Worm (Caenorhabditis elegans) whole organism, L3 larva: ENCODE measurements around the gene nimk-1.

Experiments
- R02D3.7 ChIP-seq: fragments of 150-350 bp; optimal IDR thresholded peaks from 2 replicates; lab custom pipeline; 2014; ENCODE audit warnings: missing biosample characterization, missing genetic modification characterization
- ZK546.5 ChIP-seq: sonication (generic microtip); optimal IDR thresholded peaks from 2 replicates; lab custom pipeline; 2017; ENCODE audit warnings: missing biosample characterization, missing genetic modification characterization
- aly-2 ChIP-seq: fragments of 150-350 bp; optimal IDR thresholded peaks from 2 replicates; lab custom pipeline; 2014; ENCODE audit warnings: missing biosample characterization, missing genetic modification characterization
- ceh-16 ChIP-seq: sonication (generic microtip); optimal IDR thresholded peaks from 2 replicates; lab custom pipeline; 2017; ENCODE audit warnings: missing biosample characterization, missing genetic modification characterization
- ceh-28 ChIP-seq: fragments of 150-350 bp; optimal IDR thresholded peaks from 2 replicates; lab custom pipeline; 2014; ENCODE audit warnings: missing biosample characterization, missing genetic modification reagents, missing genetic modification characterization
- ceh-9 ChIP-seq: sonication (generic microtip); optimal IDR thresholded peaks from 2 replicates; lab custom pipeline; 2018; ENCODE audit warnings: missing biosample characterization, missing genetic modification characterization
- daf-12 ChIP-seq: fragments of 150-350 bp; optimal IDR thresholded peaks from 2 replicates; lab custom pipeline; 2014; ENCODE audit warnings: missing biosample characterization, missing genetic modification reagents, missing genetic modification characterization
- egl-27 ChIP-seq: sonication (generic microtip); optimal IDR thresholded peaks from 4 replicates; lab custom pipeline; 2017; ENCODE audit warnings: missing biosample characterization, missing genetic modification reagents, missing genetic modification characterization
- egl-5 ChIP-seq: fragments of 150-350 bp; optimal IDR thresholded peaks from 2 replicates; lab custom pipeline; 2017; ENCODE audit warnings: missing biosample characterization, missing genetic modification reagents, missing genetic modification characterization, inconsistent platforms
- elt-2 ChIP-seq: sonication (generic microtip); optimal IDR thresholded peaks from 2 replicates; lab custom pipeline; 2016; ENCODE audit warnings: missing genetic modification reagents, mild to moderate bottlenecking, missing genetic modification characterization, missing compliant biosample characterization
- eor-1 ChIP-seq, 2 experiments: fragments of 150-350 bp; optimal IDR thresholded peaks; 2 replicates each; lab custom pipeline; 2014 to 2018; ENCODE audit warnings: missing biosample characterization in 2 of 2, missing genetic modification characterization in 2 of 2
- fkh-10 ChIP-seq: sonication (generic microtip); optimal IDR thresholded peaks from 2 replicates; lab custom pipeline; 2017; ENCODE audit warnings: missing biosample characterization, missing genetic modification reagents, missing genetic modification characterization
- fkh-2 ChIP-seq: fragments of 150-350 bp; optimal IDR thresholded peaks from 2 replicates; lab custom pipeline; 2014; ENCODE audit warnings: missing biosample characterization, missing genetic modification reagents, missing genetic modification characterization
- hmg-11 ChIP-seq: sonication (generic microtip); optimal IDR thresholded peaks from 2 replicates; lab custom pipeline; 2016; ENCODE audit warnings: missing genetic modification characterization, missing compliant biosample characterization
- jun-1 ChIP-seq: fragments of 150-350 bp; optimal IDR thresholded peaks from 2 replicates; lab custom pipeline; 2014; ENCODE audit warnings: missing biosample characterization, missing genetic modification reagents, missing genetic modification characterization
- lin-15B ChIP-seq: fragments of 150-350 bp; optimal IDR thresholded peaks from 2 replicates; lab custom pipeline; 2014; ENCODE audit warnings: missing biosample characterization, missing genetic modification characterization
- lin-39 ChIP-seq: fragments of 150-350 bp; optimal IDR thresholded peaks from 2 replicates; lab custom pipeline; 2018; ENCODE audit warnings: missing biosample characterization, missing genetic modification reagents, missing genetic modification characterization
- mdl-1 ChIP-seq: fragments of 150-350 bp; optimal IDR thresholded peaks from 2 replicates; lab custom pipeline; 2014; ENCODE audit warnings: missing biosample characterization, missing genetic modification characterization
- nfya-1 ChIP-seq: sonication (generic microtip); optimal IDR thresholded peaks from 2 replicates; lab custom pipeline; 2017; ENCODE audit warnings: missing genetic modification characterization, mild to moderate bottlenecking, missing compliant biosample characterization, antibody characterized with exemption, moderate library complexity; ENCODE audit not compliant: insufficient read depth
- nhr-11 ChIP-seq: fragments of 150-350 bp; optimal IDR thresholded peaks from 2 replicates; lab custom pipeline; 2014; ENCODE audit warnings: missing biosample characterization, missing genetic modification characterization
- nhr-12 ChIP-seq: fragments of 150-350 bp; optimal IDR thresholded peaks from 2 replicates; lab custom pipeline; 2014; ENCODE audit warnings: missing biosample characterization, missing genetic modification characterization
- nhr-237 ChIP-seq: fragments of 150-350 bp; optimal IDR thresholded peaks from 2 replicates; lab custom pipeline; 2014; ENCODE audit warnings: missing biosample characterization, missing genetic modification characterization
- nhr-25 ChIP-seq: sonication (generic microtip); optimal IDR thresholded peaks from 2 replicates; lab custom pipeline; 2017; ENCODE audit warnings: missing biosample characterization, missing genetic modification characterization
- nhr-43 ChIP-seq: sonication (generic microtip); optimal IDR thresholded peaks from 2 replicates; lab custom pipeline; 2016; ENCODE audit warnings: mild to moderate bottlenecking, missing genetic modification characterization, missing compliant biosample characterization; ENCODE audit not compliant: poor library complexity, severe bottlenecking
- nhr-67 ChIP-seq: fragments of 150-350 bp; optimal IDR thresholded peaks from 2 replicates; lab custom pipeline; 2014; ENCODE audit warnings: missing biosample characterization, missing genetic modification characterization
- nhr-76 ChIP-seq: fragments of 150-350 bp; sonication (generic microtip); optimal IDR thresholded peaks from 5 replicates; lab custom pipeline; 2014; ENCODE audit warnings: missing biosample characterization, missing genetic modification characterization
- nhr-77 ChIP-seq: fragments of 150-350 bp; optimal IDR thresholded peaks from 2 replicates; lab custom pipeline; 2014; ENCODE audit warnings: missing biosample characterization, missing genetic modification characterization
- pha-4 ChIP-seq: fragments of 150-350 bp; optimal IDR thresholded peaks from 2 replicates; lab custom pipeline; 2014; ENCODE audit warnings: missing biosample characterization, missing genetic modification reagents, missing genetic modification characterization
- pqm-1 ChIP-seq: fragments of 150-350 bp; optimal IDR thresholded peaks from 2 replicates; lab custom pipeline; 2017; ENCODE audit warnings: missing biosample characterization, missing genetic modification characterization, inconsistent platforms
- sea-2 ChIP-seq: fragments of 150-350 bp; sonication (generic microtip); optimal IDR thresholded peaks from 4 replicates; lab custom pipeline; 2014; ENCODE audit warnings: missing biosample characterization, missing genetic modification reagents, missing genetic modification characterization
- snpc-4 ChIP-seq: fragments of 150-350 bp; optimal IDR thresholded peaks from 2 replicates; lab custom pipeline; 2014; ENCODE audit warnings: missing biosample characterization, missing genetic modification characterization
- tbx-2 ChIP-seq: sonication (generic microtip); optimal IDR thresholded peaks from 2 replicates; lab custom pipeline; 2016; ENCODE audit warnings: mild to moderate bottlenecking, missing genetic modification characterization, missing compliant biosample characterization
- unc-62 ChIP-seq: fragments of 150-350 bp; sonication (generic microtip); optimal IDR thresholded peaks from 4 replicates; lab custom pipeline; 2014; ENCODE audit warnings: missing biosample characterization, missing genetic modification reagents, missing genetic modification characterization
- zag-1 ChIP-seq: fragments of 150-350 bp; optimal IDR thresholded peaks from 2 replicates; lab custom pipeline; 2014; ENCODE audit warnings: missing biosample characterization, missing genetic modification characterization
- ztf-11 ChIP-seq: fragments of 150-350 bp; optimal IDR thresholded peaks from 2 replicates; lab custom pipeline; 2014; ENCODE audit warnings: missing biosample characterization, missing genetic modification characterization
- ztf-4 ChIP-seq: fragments of 150-350 bp; optimal IDR thresholded peaks from 2 replicates; lab custom pipeline; 2014; ENCODE audit warnings: missing biosample characterization, missing genetic modification characterization

nimk-1 gene

ce11 chrII:12507038-12507437 lies 28.5 kb upstream of the nimk-1 start, which contains the start of gene srh-68:
Gene srh-68 (plus strand): TSS chrII:12507338.
- no peak for TF ChIP-seq ceh-9 (tag; lab: Kevin White, UChicago)
- TF ChIP-seq mdl-1 (tag; lab: Kevin White, UChicago): no peak
- TF ChIP-seq nhr-25 (tag; lab: Kevin White, UChicago): no peak
- no peak for TF ChIP-seq egl-27 (tag; lab: Kevin White, UChicago)
- TF ChIP-seq R02D3.7 (tag; lab: Kevin White, UChicago): no peak
- no peak for TF ChIP-seq lin-39
- TF ChIP-seq elt-2: no peak
- TF ChIP-seq nhr-76 (tag; lab: Kevin White, UChicago): no peak
- TF ChIP-seq pqm-1 (tag; lab: Kevin White, UChicago): no peak
- no peak for TF ChIP-seq nhr-43 (tag; lab: Kevin White, UChicago)
- TF ChIP-seq, all 47 proteins: peak for 0

- TF ChIP-seq lin-39 (no peak), pqm-1 (tag; lab: Kevin White, UChicago) (no peak), ztf-11 (no peak), nhr-12 (tag; lab: Kevin White, UChicago) (no peak), nhr-237 (no peak), fkh-10 (GFP tag; lab: Kevin White, UChicago) (no peak), tbx-2 (no peak), mdl-1 (tag; lab: Kevin White, UChicago) (no peak), lin-15B (tag; lab: Kevin White, UChicago) (no peak), eor-1 (tag; optimal IDR thresholded peaks at IDR 0.05; lab: Kevin White, UChicago) (no peak), R02D3.7 (tag; lab: Kevin White, UChicago) (no peak), hmg-11 (tag; lab: Kevin White, UChicago) (no peak), egl-27 (tag; lab: Kevin White, UChicago) (no peak), nhr-77 (tag; lab: Kevin White, UChicago) (no peak), elt-2 (no peak), zag-1 (tag; lab: Kevin White, UChicago) (no peak), snpc-4 (tag; lab: Kevin White, UChicago) (no peak), ZK546.5 (tag; lab: Kevin White, UChicago) (no peak), sea-2 (no peak)
Measured at ce11 chrII:12508650-12509049, 26.9 kb upstream of the nimk-1 start, which contains the start of gene srh-67. Gene srh-67 (plus strand): TSS chrII:12508950.

- TF ChIP-seq ztf-4 (tag; lab: Kevin White, UChicago): no peak
- TF ChIP-seq, all 47 proteins: peak for 0
Measured at ce11 chrII:12511866-12512265, 23.7 kb upstream of the nimk-1 start, which contains the start of gene srh-73. Gene srh-73 (plus strand): TSS chrII:12512166.

ce11 chrII:12514620-12515019 lies 20.9 kb upstream of the nimk-1 start, which contains the start of gene srh-69:
Gene srh-69 (minus strand): TSS chrII:12514720.
- TF ChIP-seq nhr-67 (no peak), pqm-1 (tag; lab: Kevin White, UChicago) (no peak), pha-4 (tag; lab: Kevin White, UChicago) (no peak), fkh-2 (tag; lab: Kevin White, UChicago) (no peak), nhr-43 (tag; lab: Kevin White, UChicago) (no peak), ZK546.5 (tag; lab: Kevin White, UChicago) (no peak), egl-5 (tag; lab: Kevin White, UChicago) (no peak), nhr-25 (tag; lab: Kevin White, UChicago) (no peak), zag-1 (tag; lab: Kevin White, UChicago) (no peak), nfya-1 (tag; lab: Kevin White, UChicago) (no peak), ceh-9 (tag; lab: Kevin White, UChicago) (no peak), jun-1 (no peak), ceh-16 (no peak), tbx-2 (no peak), ceh-28 (tag; lab: Kevin White, UChicago) (no peak), aly-2 (tag; lab: Kevin White, UChicago) (no peak), unc-62 (GFP tag; lab: Kevin White, UChicago) (no peak), lin-39 (no peak), daf-12 (tag; lab: Kevin White, UChicago) (no peak), nhr-11 (tag; lab: Kevin White, UChicago) (no peak)
